Fruit fly (Drosophila melanogaster) whole organism, embryonic: ENCODE measurements around the gene zen.

Experiments used
- Abd-B ChIP-seq: fragments of 200-800 bp; sonication (Bioruptor generic); optimal IDR thresholded peaks from 2 replicates; lab custom pipeline; 2018; ENCODE audit warnings: missing biosample characterization, mild to moderate bottlenecking, missing genetic modification characterization, moderate library complexity
- CG10431 ChIP-seq: fragments of 200-800 bp; sonication (Bioruptor generic); optimal IDR thresholded peaks from 3 replicates; lab custom pipeline; 2018; ENCODE audit warnings: missing biosample characterization, mild to moderate bottlenecking, missing genetic modification characterization
- CG11093 ChIP-seq: fragments of 200-800 bp; sonication (Bioruptor generic); IDR thresholded peaks from 3 replicates; pipeline ENCODE4 v1.3.6; 2022; ENCODE audit warnings: missing biosample characterization, missing genetic modification characterization
- CG11504 ChIP-seq: fragments of 200-800 bp; sonication (Bioruptor generic); optimal IDR thresholded peaks from 3 replicates; lab custom pipeline; 2019; ENCODE audit warnings: missing biosample characterization, mild to moderate bottlenecking, missing genetic modification characterization, moderate library complexity
- CG1233 ChIP-seq: fragments of 200-800 bp; sonication (Bioruptor generic); optimal IDR thresholded peaks from 4 replicates; lab custom pipeline; 2018; ENCODE audit warnings: missing biosample characterization, mild to moderate bottlenecking, missing genetic modification characterization
- CG12391 ChIP-seq: fragments of 200-800 bp; sonication (Bioruptor generic); optimal IDR thresholded peaks from 3 replicates; lab custom pipeline; 2018; ENCODE audit warnings: missing biosample characterization, mild to moderate bottlenecking, missing genetic modification characterization, moderate library complexity
- CG17361 ChIP-seq: fragments of 200-800 bp; sonication (Bioruptor generic); IDR thresholded peaks from 3 replicates; pipeline ENCODE4 v1.3.6; 2022; ENCODE audit warnings: missing biosample characterization, missing genetic modification characterization
- CG17829 ChIP-seq: fragments of 200-800 bp; optimal IDR thresholded peaks from 2 replicates; lab custom pipeline; 2019; ENCODE audit warnings: missing biosample characterization, mild to moderate bottlenecking, missing genetic modification characterization, moderate library complexity
- CG17912 ChIP-seq: fragments of 200-800 bp; sonication (Bioruptor generic); optimal IDR thresholded peaks from 2 replicates; lab custom pipeline; 2018; ENCODE audit warnings: missing biosample characterization, mild to moderate bottlenecking, missing genetic modification characterization
- CG1832 ChIP-seq: fragments of 200-800 bp; sonication (Bioruptor generic); optimal IDR thresholded peaks from 2 replicates; lab custom pipeline; 2017; ENCODE audit warnings: missing biosample characterization, mild to moderate bottlenecking, missing genetic modification characterization, inconsistent platforms
- CG30020 ChIP-seq: fragments of 200-800 bp; optimal IDR thresholded peaks from 2 replicates; lab custom pipeline; 2019; ENCODE audit warnings: missing biosample characterization, mild to moderate bottlenecking, missing genetic modification characterization, moderate library complexity
- CG42726 ChIP-seq: fragments of 200-800 bp; sonication (Bioruptor generic); IDR thresholded peaks from 2 replicates; pipeline ENCODE4 v1.3.6; 2022; ENCODE audit warnings: missing biosample characterization, missing genetic modification characterization; ENCODE audit not compliant: partially characterized antibody
- CG4282 ChIP-seq: fragments of 200-800 bp; sonication (Bioruptor generic); optimal IDR thresholded peaks from 2 replicates; lab custom pipeline; 2016; ENCODE audit warnings: missing biosample characterization, missing genetic modification characterization
- CG4424 ChIP-seq: fragments of 200-800 bp; sonication (Bioruptor generic); optimal IDR thresholded peaks from 3 replicates; lab custom pipeline; 2016; ENCODE audit warnings: missing biosample characterization, missing genetic modification characterization
- CG4820 ChIP-seq: fragments of 200-800 bp; sonication (Bioruptor generic); optimal IDR thresholded peaks from 3 replicates; lab custom pipeline; 2016; ENCODE audit warnings: missing biosample characterization, missing genetic modification characterization
- CG5245 ChIP-seq: fragments of 200-800 bp; sonication (Bioruptor generic); optimal IDR thresholded peaks from 3 replicates; lab custom pipeline; 2016; ENCODE audit warnings: missing biosample characterization, missing genetic modification characterization
- CG6254 ChIP-seq: fragments of 200-800 bp; sonication (Bioruptor generic); optimal IDR thresholded peaks from 3 replicates; lab custom pipeline; 2017; ENCODE audit warnings: mild to moderate bottlenecking, missing biosample characterization, missing genetic modification reagents, missing genetic modification characterization
- CG7357 ChIP-seq: fragments of 200-800 bp; sonication (Bioruptor generic); IDR thresholded peaks from 3 replicates; pipeline ENCODE4 v1.3.6; 2022; ENCODE audit warnings: missing biosample characterization, missing genetic modification characterization
- CG7963 ChIP-seq: fragments of 200-800 bp; sonication (Bioruptor generic); IDR thresholded peaks from 3 replicates; pipeline ENCODE4 v1.3.6; 2022; ENCODE audit warnings: missing biosample characterization, missing genetic modification characterization; ENCODE audit not compliant: partially characterized antibody
- CG8765 ChIP-seq: fragments of 200-800 bp; sonication (Bioruptor generic); IDR thresholded peaks from 2 replicates; pipeline ENCODE4 v1.3.6; 2022; ENCODE audit warnings: missing biosample characterization, missing genetic modification characterization
- CG9437 ChIP-seq: fragments of 200-800 bp; sonication (Bioruptor generic); optimal IDR thresholded peaks from 2 replicates; lab custom pipeline; 2018; ENCODE audit warnings: missing biosample characterization, mild to moderate bottlenecking, missing genetic modification characterization
- CG9727 ChIP-seq: fragments of 200-800 bp; sonication (Bioruptor generic); optimal IDR thresholded peaks from 3 replicates; lab custom pipeline; 2017; ENCODE audit warnings: missing biosample characterization, mild to moderate bottlenecking, missing genetic modification characterization
- CG9817 ChIP-seq: fragments of 200-800 bp; sonication (Bioruptor generic); optimal IDR thresholded peaks from 2 replicates; lab custom pipeline; 2018; ENCODE audit warnings: missing biosample characterization, mild to moderate bottlenecking, missing genetic modification characterization, moderate library complexity
- Chrac-16 ChIP-seq: fragments of 200-800 bp; sonication (Bioruptor generic); optimal IDR thresholded peaks from 3 replicates; lab custom pipeline; 2016; ENCODE audit warnings: missing biosample characterization, missing genetic modification characterization
- Dip3 ChIP-seq: fragments of 200-800 bp; sonication (Bioruptor generic); optimal IDR thresholded peaks from 3 replicates; lab custom pipeline; 2016; ENCODE audit warnings: missing biosample characterization, missing genetic modification characterization
- Gug ChIP-seq: fragments of 200-800 bp; sonication (Bioruptor generic); IDR thresholded peaks from 4 replicates; pipeline ENCODE4 v1.3.6; 2022; ENCODE audit warnings: missing biosample characterization, missing genetic modification characterization
- HLH3B ChIP-seq: fragments of 200-800 bp; sonication (Bioruptor generic); IDR thresholded peaks from 2 replicates; pipeline ENCODE4 v1.3.6; 2022; ENCODE audit warnings: missing biosample characterization, missing genetic modification characterization
- HLH54F ChIP-seq: fragments of 200-800 bp; sonication (Bioruptor generic); optimal IDR thresholded peaks from 3 replicates; lab custom pipeline; 2016; ENCODE audit warnings: missing biosample characterization, missing genetic modification characterization
- Hr3 ChIP-seq: fragments of 200-800 bp; sonication (Bioruptor generic); optimal IDR thresholded peaks from 3 replicates; lab custom pipeline; 2016; ENCODE audit warnings: missing biosample characterization, missing genetic modification characterization
- Meics ChIP-seq: fragments of 200-800 bp; sonication (Bioruptor generic); optimal IDR thresholded peaks from 2 replicates; lab custom pipeline; 2017; ENCODE audit warnings: missing biosample characterization, mild to moderate bottlenecking, missing genetic modification characterization
- Stat92E ChIP-seq, 3 experiments: fragments of >200 bp in 2 of 3; fragments of 200-800 bp in 1 of 3; sonication (Bioruptor generic) in 1 of 3; optimal IDR thresholded peaks; 2 replicates each; lab custom pipeline; 2017 to 2019; ENCODE audit warnings: missing biosample characterization in 3 of 3, missing genetic modification characterization in 3 of 3, mild to moderate bottlenecking in 1 of 3, moderate library complexity in 1 of 3
- Xbp1 ChIP-seq: fragments of 200-800 bp; sonication (Bioruptor generic); optimal IDR thresholded peaks from 3 replicates; lab custom pipeline; 2016; ENCODE audit warnings: missing biosample characterization, mild to moderate bottlenecking, missing genetic modification characterization
- al ChIP-seq: fragments of 200-800 bp; sonication (Bioruptor generic); IDR thresholded peaks from 2 replicates; pipeline ENCODE4 v1.3.6; 2022; ENCODE audit warnings: missing biosample characterization, missing genetic modification characterization
- ara ChIP-seq: fragments of 200-800 bp; sonication (Bioruptor generic); IDR thresholded peaks from 2 replicates; pipeline ENCODE4 v1.3.6; 2022; ENCODE audit warnings: missing biosample characterization, missing genetic modification characterization
- bbx ChIP-seq: fragments of 200-800 bp; sonication (Bioruptor generic); IDR thresholded peaks from 2 replicates; pipeline ENCODE4 v1.3.6; 2022; ENCODE audit warnings: missing biosample characterization, missing genetic modification characterization; ENCODE audit not compliant: partially characterized antibody
- dmrt11E ChIP-seq: fragments of 200-800 bp; sonication (Bioruptor generic); optimal IDR thresholded peaks from 3 replicates; lab custom pipeline; 2018; ENCODE audit warnings: missing biosample characterization, mild to moderate bottlenecking, missing genetic modification characterization, moderate library complexity
- dmrt99B ChIP-seq: fragments of 200-800 bp; sonication (Bioruptor generic); optimal IDR thresholded peaks from 2 replicates; lab custom pipeline; 2018; ENCODE audit warnings: missing biosample characterization, mild to moderate bottlenecking, missing genetic modification characterization, moderate library complexity
- dysf ChIP-seq: fragments of 200-800 bp; sonication (Bioruptor generic); IDR thresholded peaks from 3 replicates; pipeline ENCODE4 v1.3.6; 2022; ENCODE audit warnings: missing biosample characterization, missing genetic modification characterization
- gce ChIP-seq: fragments of 200-800 bp; sonication (Bioruptor generic); IDR thresholded peaks from 3 replicates; pipeline ENCODE4 v1.3.6; 2022; ENCODE audit warnings: missing biosample characterization, missing genetic modification characterization
- grau ChIP-seq: fragments of 200-800 bp; optimal IDR thresholded peaks from 3 replicates; lab custom pipeline; 2019; ENCODE audit warnings: missing biosample characterization, mild to moderate bottlenecking, missing genetic modification characterization, moderate library complexity
- lola ChIP-seq, 3 experiments: fragments of >200 bp in 2 of 3; fragments of 200-800 bp in 1 of 3; sonication (Bioruptor generic) in 1 of 3; optimal IDR thresholded peaks; 2 replicates each; lab custom pipeline; 2017 to 2019; ENCODE audit warnings: missing biosample characterization in 3 of 3, missing genetic modification characterization in 3 of 3, mild to moderate bottlenecking in 1 of 3, moderate library complexity in 1 of 3
- pum ChIP-seq: fragments of 200-800 bp; sonication (Bioruptor generic); optimal IDR thresholded peaks from 2 replicates; lab custom pipeline; 2016; ENCODE audit warnings: missing biosample characterization, missing genetic modification characterization
- scrt ChIP-seq: fragments of 200-800 bp; sonication (Bioruptor generic); optimal IDR thresholded peaks from 2 replicates; lab custom pipeline; 2018; ENCODE audit warnings: missing biosample characterization, mild to moderate bottlenecking, missing genetic modification characterization, moderate library complexity
- tio ChIP-seq: fragments of 200-800 bp; sonication (Bioruptor generic); optimal IDR thresholded peaks from 2 replicates; lab custom pipeline; 2017; ENCODE audit warnings: missing biosample characterization, missing genetic modification characterization, inconsistent platforms
- tll ChIP-seq, 2 experiments: fragments of 200-800 bp in 1 of 2; fragments of >200 bp in 1 of 2; sonication (Bioruptor generic) in 1 of 2; optimal IDR thresholded peaks; 2 replicates each; lab custom pipeline; 2017 to 2019; ENCODE audit warnings: missing biosample characterization in 2 of 2, missing genetic modification characterization in 2 of 2, mild to moderate bottlenecking in 1 of 2, moderate library complexity in 1 of 2
- twi ChIP-seq: fragments of 200-800 bp; optimal IDR thresholded peaks from 2 replicates; lab custom pipeline; 2019; ENCODE audit warnings: missing biosample characterization, mild to moderate bottlenecking, missing genetic modification characterization, moderate library complexity
- zf30C ChIP-seq: fragments of 200-800 bp; sonication (Bioruptor generic); optimal IDR thresholded peaks from 3 replicates; lab custom pipeline; 2018; ENCODE audit warnings: missing biosample characterization, mild to moderate bottlenecking, missing genetic modification characterization

zen gene

DNA sequence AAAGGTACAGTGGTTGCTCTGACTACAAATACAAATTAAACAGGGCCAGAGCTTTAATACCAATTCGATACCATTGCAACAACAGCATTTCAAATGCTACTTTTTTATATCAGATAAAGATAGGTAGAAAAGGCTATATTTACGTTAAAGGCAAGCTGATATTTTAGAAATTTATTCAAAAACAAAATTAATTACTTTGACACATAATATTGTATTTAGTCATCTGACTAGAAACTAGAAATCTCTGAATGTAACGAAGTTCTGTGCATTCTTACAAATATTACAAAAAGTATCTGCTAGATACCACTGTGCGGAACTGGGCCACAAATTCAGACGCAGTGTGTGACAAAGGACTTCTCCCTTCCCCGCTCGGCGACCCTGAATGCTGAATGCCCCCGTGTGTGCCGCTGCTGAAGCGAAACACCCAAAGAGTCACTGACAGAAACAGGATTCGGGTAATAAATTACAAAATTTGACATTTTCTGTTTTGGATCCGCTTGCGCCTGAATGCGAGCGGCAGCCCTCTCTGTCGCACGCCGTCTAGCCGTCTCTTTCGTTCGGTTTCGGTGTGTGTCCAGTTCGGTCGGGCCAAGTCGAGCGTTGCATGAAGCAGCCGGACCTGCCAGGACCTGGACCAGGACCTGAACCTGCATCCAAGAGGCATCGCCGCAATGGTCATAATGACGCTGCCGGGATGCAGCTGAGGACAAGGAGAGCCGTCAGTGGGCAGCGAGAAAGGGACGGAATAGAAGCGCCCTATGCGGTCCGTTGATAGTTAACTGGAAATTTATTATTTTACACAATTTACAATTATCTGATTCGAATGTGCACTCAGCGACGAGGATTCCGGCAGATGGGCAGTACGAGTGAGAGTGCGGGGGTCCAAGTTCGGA is 7.0 kb upstream of the zen start (continued):
- TF ChIP-seq CG17829 (tag; lab: Kevin White, UChicago) (peak; percentile 59), Stat92E (GFP tag; optimal IDR thresholded peaks at IDR 0.05; lab: Kevin White, UChicago) (no peak), ara (GFP tag; lab: Robert Waterston, UW) (peak; percentile 9; the same call in 1 of the 2 replicates), CG8765 (0 out of 2 replicates have a peak, but pooled peaks have one; percentile 36), dmrt11E (peak; percentile 55), dysf (GFP tag; lab: Robert Waterston, UW) (0 out of 3 replicates have a peak, but pooled peaks have one; percentile 35), CG6254 (GFP tag; lab: Kevin White, UChicago) (peak; percentile 16), CG4820 (GFP tag; lab: Kevin White, UChicago) (peak; percentile 51), CG1832 (GFP tag; lab: Kevin White, UChicago) (peak; percentile 79), CG12391 (tag; lab: Kevin White, UChicago) (peak; percentile 56), CG5245 (GFP tag; lab: Kevin White, UChicago) (no peak), lola (GFP tag; optimal IDR thresholded peaks at IDR 0.05; lab: Kevin White, UChicago) (peak in 1 of 3 experiments; percentile 68), Xbp1 (GFP tag; lab: Kevin White, UChicago) (peak; percentile 30), CG7357 (no peak), CG11504 (tag; lab: Kevin White, UChicago) (peak; percentile 65), Dip3 (GFP tag; lab: Kevin White, UChicago) (no peak), CG42726 (GFP tag; lab: Robert Waterston, UW) (0 out of 2 replicates have a peak, but pooled peaks have one; percentile 4), CG11093 (GFP tag; lab: Robert Waterston, UW) (no peak), Abd-B (GFP tag; lab: Kevin White, UChicago) (peak; percentile 29), zf30C (GFP tag; lab: Kevin White, UChicago) (peak; percentile 68), CG17912 (GFP tag; lab: Kevin White, UChicago) (no peak), pum (GFP tag; lab: Kevin White, UChicago) (peak; percentile 14), CG30020 (tag; lab: Kevin White, UChicago) (peak; percentile 2), bbx (GFP tag; lab: Robert Waterston, UW) (no peak), CG4424 (peak; percentile 54), CG9817 (tag; lab: Kevin White, UChicago) (no peak), al (no peak), CG9437 (peak; percentile 19), CG9727 (GFP tag; lab: Kevin White, UChicago) (peak; percentile 59), tio (GFP tag; lab: Kevin White, UChicago) (peak; percentile 56), twi (tag; lab: Kevin White, UChicago) (peak; percentile 65), Meics (peak; percentile 33), Chrac-16 (GFP tag; lab: Kevin White, UChicago) (peak; percentile 2), gce (GFP tag; lab: Robert Waterston, UW) (no peak), scrt (GFP tag; lab: Kevin White, UChicago) (peak; percentile 11), CG7963 (GFP tag; lab: Robert Waterston, UW) (no peak), CG17361 (GFP tag; lab: Robert Waterston, UW) (peak; percentile 64; the same call in 2 of the 3 replicates), grau (tag; lab: Kevin White, UChicago) (peak; percentile 62), Gug (GFP tag; lab: Robert Waterston, UW) (0 out of 4 replicates have a peak, but pooled peaks have one; percentile 21), HLH54F (GFP tag; lab: Kevin White, UChicago) (no peak), CG4282 (GFP tag; lab: Kevin White, UChicago) (peak; percentile 43), HLH3B (GFP tag; lab: Robert Waterston, UW) (no peak), tll (GFP tag; optimal IDR thresholded peaks at IDR 0.05; lab: Kevin White, UChicago) (no peak), Hr3 (GFP tag; lab: Kevin White, UChicago) (peak; percentile 36), CG10431 (GFP tag; lab: Kevin White, UChicago) (no peak), CG1233 (peak; percentile 42), dmrt99B (tag; lab: Kevin White, UChicago) (peak; percentile 56)
